Worm (Caenorhabditis elegans): ENCODE measurements around the gene C35A5.11.

Gene C35A5.11

DNA sequence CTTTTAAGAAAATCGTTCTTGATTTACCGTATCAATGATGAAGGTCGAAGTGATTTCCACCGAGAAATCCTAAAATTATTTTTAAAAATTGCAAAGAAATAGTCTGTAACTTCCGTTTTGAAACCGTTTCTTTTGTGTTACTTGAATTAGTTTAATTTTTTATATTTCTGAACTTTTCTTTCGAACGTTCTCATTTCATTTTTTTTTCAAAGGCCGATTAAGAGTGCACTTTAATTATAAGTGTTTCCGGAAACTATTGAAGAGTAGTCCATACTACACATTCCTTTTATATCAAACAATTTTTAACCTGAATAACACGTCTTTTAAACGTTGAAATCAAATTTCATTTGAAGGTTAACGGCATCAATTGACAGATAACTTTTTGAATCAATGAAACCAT is 35.3 kb downstream of the C35A5.11 start:
- TF ChIP-seq ceh-30 (tag; optimal IDR thresholded peaks at IDR 0.05) = no peak
- TF ChIP-seq unc-55 (GFP tag; optimal IDR thresholded peaks at IDR 0.05) = no peak
- no peak for TF ChIP-seq lin-11 (tag; optimal IDR thresholded peaks at IDR 0.05)
- TF ChIP-seq ceh-48 (tag; optimal IDR thresholded peaks at IDR 0.05) = no peak
- no peak for TF ChIP-seq nfya-1 (tag; optimal IDR thresholded peaks at IDR 0.05)
- no peak for TF ChIP-seq fkh-10 (GFP tag; optimal IDR thresholded peaks at IDR 0.05)
- no peak for TF ChIP-seq dmd-4 (tag; optimal IDR thresholded peaks at IDR 0.05; ENCODE audit: borderline replicate concordance)
- TF ChIP-seq ref-2 (tag; optimal IDR thresholded peaks at IDR 0.05) = no peak
- TF ChIP-seq sox-2 (GFP tag; IDR thresholded peaks at IDR 0.05) = no peak
- no peak for TF ChIP-seq tbx-2 (tag; optimal IDR thresholded peaks at IDR 0.05)
- TF ChIP-seq rnt-1 (tag; optimal IDR thresholded peaks at IDR 0.05) = no peak
- no peak for TF ChIP-seq nhr-11 (tag; optimal IDR thresholded peaks at IDR 0.05)
- TF ChIP-seq C08G9.2 (tag; optimal IDR thresholded peaks at IDR 0.05) = no peak
- TF ChIP-seq pqm-1 (tag; optimal IDR thresholded peaks at IDR 0.05) = no peak
- no peak for TF ChIP-seq ceh-9 (tag; optimal IDR thresholded peaks at IDR 0.05)
- no peak for TF ChIP-seq unc-42 (tag; optimal IDR thresholded peaks at IDR 0.05)
- TF ChIP-seq odd-2 (tag; optimal IDR thresholded peaks at IDR 0.05) = no peak
- no peak for TF ChIP-seq unc-86 (tag; optimal IDR thresholded peaks at IDR 0.05)
- TF ChIP-seq ceh-31 (tag; optimal IDR thresholded peaks at IDR 0.05) = no peak
- no peak for TF ChIP-seq elt-4 (tag; optimal IDR thresholded peaks at IDR 0.05)

DNA sequence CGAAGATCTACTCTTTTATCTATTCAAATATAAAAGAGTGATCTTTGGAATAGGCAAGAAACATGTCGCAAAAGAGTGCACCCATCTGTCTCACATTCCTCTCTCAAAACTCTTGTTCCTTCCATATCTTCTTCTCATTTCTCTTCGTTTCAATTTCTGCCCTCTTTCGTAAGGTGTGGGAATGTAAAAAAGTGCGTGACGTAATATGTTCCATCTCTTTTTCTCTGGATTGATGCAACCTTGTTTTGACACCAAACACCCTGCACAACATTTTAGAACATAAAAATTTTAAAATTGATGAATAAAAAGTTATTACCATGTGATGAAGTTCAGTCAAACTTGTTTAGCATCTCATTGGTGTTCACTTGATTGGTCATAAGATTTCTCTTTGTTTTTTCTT is 35.8 kb downstream of the C35A5.11 start:
- TF ChIP-seq nhr-11 (tag; optimal IDR thresholded peaks at IDR 0.05) = no peak
- TF ChIP-seq ceh-48 (tag; optimal IDR thresholded peaks at IDR 0.05) = no peak
- TF ChIP-seq ets-4 (tag; optimal IDR thresholded peaks at IDR 0.05) = no peak

DNA sequence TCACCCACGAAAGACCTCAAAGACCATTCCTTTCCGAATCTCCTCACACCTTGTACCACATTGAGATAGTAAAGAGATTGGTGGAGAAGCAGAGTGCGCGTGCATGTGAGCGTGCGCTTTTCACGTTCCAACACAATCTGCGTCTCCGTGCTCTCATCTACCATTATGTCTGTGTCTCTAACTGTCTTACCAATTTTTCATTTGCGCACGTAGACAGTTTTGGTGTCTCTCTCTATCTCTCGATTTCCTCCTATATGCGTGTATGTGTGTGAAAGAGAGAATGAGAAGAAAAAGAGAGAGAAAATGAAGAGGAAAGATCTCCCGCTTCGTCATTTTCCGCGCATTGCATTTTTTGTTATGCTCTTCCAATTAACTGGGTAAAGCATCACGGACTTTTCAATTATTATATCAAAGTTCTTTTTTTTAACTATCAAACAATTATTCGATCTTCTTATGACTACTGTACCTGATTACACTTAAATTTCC is 36.3 kb downstream of the C35A5.11 start:
- TF ChIP-seq tbx-7 (tag; optimal IDR thresholded peaks at IDR 0.05) (peak; percentile 19), unc-3 (GFP tag; conservative IDR thresholded peaks at IDR 0.05) (no peak), unc-3 (tag; optimal IDR thresholded peaks at IDR 0.05) (no peak), rnt-1 (tag; optimal IDR thresholded peaks at IDR 0.05) (peak; percentile 80), ceh-19 (GFP tag; optimal IDR thresholded peaks at IDR 0.05) (no peak), ceh-30 (tag; optimal IDR thresholded peaks at IDR 0.05) (peak; percentile 45), pros-1 (tag; optimal IDR thresholded peaks at IDR 0.05) (peak; percentile 83), ref-2 (tag; optimal IDR thresholded peaks at IDR 0.05) (peak; percentile 91), nhr-232 (tag; optimal IDR thresholded peaks at IDR 0.05) (no peak), elt-4 (tag; optimal IDR thresholded peaks at IDR 0.05) (no peak), Y22D7AL.16 (tag; optimal IDR thresholded peaks at IDR 0.05) (no peak), ahr-1 (tag; optimal IDR thresholded peaks at IDR 0.05) (no peak), hlh-6 (tag; optimal IDR thresholded peaks at IDR 0.05) (no peak), zip-5 (tag; optimal IDR thresholded peaks at IDR 0.05) (no peak), fkh-6 (tag; optimal IDR thresholded peaks at IDR 0.05) (peak; percentile 46), pha-2 (tag; optimal IDR thresholded peaks at IDR 0.05) (no peak), pha-4 (tag; optimal IDR thresholded peaks at IDR 0.05) (no peak), ceh-31 (tag; optimal IDR thresholded peaks at IDR 0.05) (peak; percentile 95), nhr-11 (tag; optimal IDR thresholded peaks at IDR 0.05) (no peak), ceh-2 (tag; optimal IDR thresholded peaks at IDR 0.05) (peak; percentile 41), ceh-18 (tag; optimal IDR thresholded peaks at IDR 0.05) (peak; percentile 95), lin-11 (tag; optimal IDR thresholded peaks at IDR 0.05) (no peak), hlh-30 (tag; optimal IDR thresholded peaks at IDR 0.05; ENCODE audit: insufficient read depth) (peak; percentile 95), hlh-13 (GFP tag; optimal IDR thresholded peaks at IDR 0.05) (no peak), K09A11.1 (tag; optimal IDR thresholded peaks at IDR 0.05; ENCODE audit: insufficient read depth) (no peak), ceh-9 (tag; optimal IDR thresholded peaks at IDR 0.05) (no peak), ceh-6 (GFP tag; optimal IDR thresholded peaks at IDR 0.05) (no peak), fax-1 (tag; optimal IDR thresholded peaks at IDR 0.05) (no peak), sdc-2 (tag; optimal IDR thresholded peaks at IDR 0.05) (peak; percentile 63), pag-3 (tag; optimal IDR thresholded peaks at IDR 0.05; ENCODE audit: borderline replicate concordance) (no peak), ceh-14 (tag; optimal IDR thresholded peaks at IDR 0.05) (peak; percentile 50), ets-4 (tag; optimal IDR thresholded peaks at IDR 0.05) (peak; percentile 64), odd-2 (tag; optimal IDR thresholded peaks at IDR 0.05) (no peak), T23F11.4 (GFP tag; optimal IDR thresholded peaks at IDR 0.05) (peak; percentile 2), tbx-2 (tag; optimal IDR thresholded peaks at IDR 0.05) (peak; percentile 91), eyg-1 (tag; optimal IDR thresholded peaks at IDR 0.05) (no peak), C08G9.2 (tag; optimal IDR thresholded peaks at IDR 0.05) (peak; percentile 35), nfya-1 (tag; optimal IDR thresholded peaks at IDR 0.05) (peak; percentile 96), F13H6.1 (tag; optimal IDR thresholded peaks at IDR 0.05) (peak; percentile 65), hlh-15 (tag; optimal IDR thresholded peaks at IDR 0.05) (no peak)
